Worm (Caenorhabditis elegans) whole organism, L4 larva: ENCODE data around the gene T26E4.9.
"Not testable (repeated sequence)": the region's sequence is repeated elsewhere in the genome, so short reads cannot be mapped to it uniquely, and the experiment has no call there.

Experiments used
- F10B5.3 ChIP-seq: sonication (generic microtip); optimal IDR thresholded peaks from 2 replicates; lab custom pipeline; 2016; ENCODE audit warnings: mild to moderate bottlenecking, missing genetic modification characterization, missing compliant biosample characterization
- F37D6.2 ChIP-seq: sonication (generic microtip); optimal IDR thresholded peaks from 2 replicates; lab custom pipeline; 2016; ENCODE audit warnings: mild to moderate bottlenecking, missing genetic modification characterization, missing compliant biosample characterization
- R02D3.7 ChIP-seq: fragments of 150-350 bp; sonication (generic microtip); optimal IDR thresholded peaks from 3 replicates; lab custom pipeline; 2014; ENCODE audit warnings: missing biosample characterization, missing genetic modification characterization
- ZK337.2 ChIP-seq: fragments of 200-800 bp; sonication (Bioruptor generic); IDR thresholded peaks from 2 replicates; pipeline ENCODE4 v1.3.6; 2022; ENCODE audit warnings: missing genetic modification reagents, missing genetic modification characterization, missing compliant biosample characterization
- aha-1 ChIP-seq: fragments of 150-350 bp; peaks from one replicate; lab custom pipeline; 2014; ENCODE audit warnings: missing biosample characterization, missing genetic modification characterization
- aly-2 ChIP-seq: sonication (generic microtip); optimal IDR thresholded peaks from 2 replicates; lab custom pipeline; 2018; ENCODE audit warnings: missing biosample characterization, missing genetic modification characterization
- ama-1 ChIP-seq: fragments of 150-350 bp; optimal IDR thresholded peaks from 2 replicates; lab custom pipeline; 2014; ENCODE audit warnings: inconsistent platforms, mixed read lengths
- arid-1 ChIP-seq: fragments of 200-800 bp; sonication (Bioruptor generic); conservative IDR thresholded peaks from 2 replicates; pipeline ENCODE4 v1.3.6; 2022; ENCODE audit warnings: missing genetic modification reagents, missing genetic modification characterization, missing compliant biosample characterization
- ceh-44 ChIP-seq: fragments of 200-800 bp; sonication (Bioruptor generic); IDR thresholded peaks from 2 replicates; pipeline ENCODE4 v1.3.6; 2022; ENCODE audit warnings: missing genetic modification reagents, missing genetic modification characterization, missing compliant biosample characterization
- ceh-82 ChIP-seq: sonication (generic microtip); optimal IDR thresholded peaks from 2 replicates; lab custom pipeline; 2017; ENCODE audit warnings: missing biosample characterization, missing genetic modification characterization
- ces-1 ChIP-seq: fragments of 150-350 bp; sonication (generic microtip); optimal IDR thresholded peaks from 4 replicates; lab custom pipeline; 2014; ENCODE audit warnings: missing biosample characterization, missing genetic modification reagents, missing genetic modification characterization
- daf-12 ChIP-seq: fragments of 150-350 bp; optimal IDR thresholded peaks from 2 replicates; lab custom pipeline; 2014; ENCODE audit warnings: missing biosample characterization, missing genetic modification reagents, missing genetic modification characterization
- daf-16 ChIP-seq, 3 experiments: sonication (generic microtip); optimal IDR thresholded peaks; 2 replicates each; lab custom pipeline; 2016 to 2017; ENCODE audit warnings: missing genetic modification characterization in 3 of 3, missing genetic modification reagents in 3 of 3, mild to moderate bottlenecking in 2 of 3, missing compliant biosample characterization in 2 of 3, missing biosample characterization in 1 of 3, moderate library complexity in 1 of 3
- dve-1 ChIP-seq: sonication (generic microtip); optimal IDR thresholded peaks from 2 replicates; lab custom pipeline; 2017; ENCODE audit warnings: antibody characterized with exemption, mild to moderate bottlenecking, missing genetic modification characterization, missing compliant biosample characterization; ENCODE audit not compliant: insufficient read depth
- egl-27 ChIP-seq: sonication (generic microtip); optimal IDR thresholded peaks from 3 replicates; lab custom pipeline; 2017; ENCODE audit warnings: missing biosample characterization, missing genetic modification reagents, missing genetic modification characterization
- egl-43 ChIP-seq: fragments of 200-800 bp; sonication (Bioruptor generic); IDR thresholded peaks from 2 replicates; pipeline ENCODE4 v1.3.6; 2022; ENCODE audit warnings: missing genetic modification reagents, missing genetic modification characterization, missing compliant biosample characterization
- fos-1 ChIP-seq: fragments of 150-350 bp; optimal IDR thresholded peaks from 2 replicates; lab custom pipeline; 2014; ENCODE audit warnings: missing biosample characterization, missing genetic modification characterization
- lin-1 ChIP-seq: fragments of 200-800 bp; sonication (Bioruptor generic); IDR thresholded peaks from 2 replicates; pipeline ENCODE4 v1.3.6; 2022; ENCODE audit warnings: missing genetic modification reagents, missing genetic modification characterization, missing compliant biosample characterization
- lin-13 ChIP-seq: fragments of 150-350 bp; optimal IDR thresholded peaks from 2 replicates; lab custom pipeline; 2014; ENCODE audit warnings: missing biosample characterization, missing genetic modification reagents, missing genetic modification characterization
- lin-38 ChIP-seq: fragments of 200-800 bp; sonication (Bioruptor generic); IDR thresholded peaks from 2 replicates; pipeline ENCODE4 v1.3.6; 2022; ENCODE audit warnings: missing genetic modification reagents, missing genetic modification characterization, missing compliant biosample characterization
- lir-3 ChIP-seq: sonication (generic microtip); optimal IDR thresholded peaks from 2 replicates; lab custom pipeline; 2016; ENCODE audit warnings: mild to moderate bottlenecking, missing genetic modification characterization, missing compliant biosample characterization
- mdt-29 ChIP-seq: fragments of 200-800 bp; sonication (Bioruptor generic); IDR thresholded peaks from 2 replicates; pipeline ENCODE4 v1.3.6; 2022; ENCODE audit warnings: missing genetic modification reagents, missing genetic modification characterization, missing compliant biosample characterization
- nhr-10 ChIP-seq: fragments of 150-350 bp; optimal IDR thresholded peaks from 2 replicates; lab custom pipeline; 2014; ENCODE audit warnings: missing biosample characterization, missing genetic modification characterization
- nhr-237 ChIP-seq: sonication (generic microtip); optimal IDR thresholded peaks from 2 replicates; lab custom pipeline; 2017; ENCODE audit warnings: missing biosample characterization, missing genetic modification characterization
- nhr-28 ChIP-seq: fragments of 150-350 bp; optimal IDR thresholded peaks from 2 replicates; lab custom pipeline; 2014; ENCODE audit warnings: missing biosample characterization, missing genetic modification characterization
- nhr-42 ChIP-seq: fragments of 200-800 bp; sonication (Bioruptor generic); IDR thresholded peaks from 2 replicates; pipeline ENCODE4 v1.3.6; 2022; ENCODE audit warnings: missing genetic modification characterization, missing compliant biosample characterization
- nhr-76 ChIP-seq: fragments of 150-350 bp; optimal IDR thresholded peaks from 2 replicates; lab custom pipeline; 2014; ENCODE audit warnings: missing biosample characterization, missing genetic modification characterization
- rbr-2 ChIP-seq: sonication (generic microtip); optimal IDR thresholded peaks from 2 replicates; lab custom pipeline; 2016; ENCODE audit warnings: missing genotype, missing genetic modification characterization, missing compliant biosample characterization
- saeg-2 ChIP-seq: fragments of 200-800 bp; sonication (Bioruptor generic); IDR thresholded peaks from 2 replicates; pipeline ENCODE4 v1.3.6; 2022; ENCODE audit warnings: missing genetic modification reagents, missing genetic modification characterization, missing compliant biosample characterization
- set-16 ChIP-seq: fragments of 200-800 bp; sonication (Bioruptor generic); IDR thresholded peaks from 2 replicates; pipeline ENCODE4 v1.3.6; 2022; ENCODE audit warnings: missing genetic modification reagents, missing genetic modification characterization, missing compliant biosample characterization
- skn-1 ChIP-seq: fragments of 150-350 bp; optimal IDR thresholded peaks from 2 replicates; lab custom pipeline; 2014; ENCODE audit warnings: missing biosample characterization, missing genetic modification characterization
- snpc-4 ChIP-seq: fragments of 150-350 bp; optimal IDR thresholded peaks from 2 replicates; lab custom pipeline; 2014; ENCODE audit warnings: missing biosample characterization, missing genetic modification characterization
- unc-39 ChIP-seq: sonication (generic microtip); optimal IDR thresholded peaks from 2 replicates; lab custom pipeline; 2017; ENCODE audit warnings: missing biosample characterization, missing genetic modification characterization
- unc-62 ChIP-seq, 3 experiments: fragments of 150-350 bp in 1 of 3; sonication (generic microtip); optimal IDR thresholded peaks in 2 of 3; peaks in 1 of 3; 1 replicate in 1 of 3; 2 replicates in 2 of 3; lab custom pipeline; 2014 to 2017; ENCODE audit warnings: missing biosample characterization in 3 of 3, missing genetic modification characterization in 3 of 3, missing genetic modification reagents in 3 of 3, missing genotype in 1 of 3
- zip-11 ChIP-seq: fragments of 200-800 bp; sonication (Bioruptor generic); IDR thresholded peaks from 2 replicates; pipeline ENCODE4 v1.3.6; 2022; ENCODE audit warnings: missing genetic modification characterization, missing compliant biosample characterization

T26E4.9 gene

DNA sequence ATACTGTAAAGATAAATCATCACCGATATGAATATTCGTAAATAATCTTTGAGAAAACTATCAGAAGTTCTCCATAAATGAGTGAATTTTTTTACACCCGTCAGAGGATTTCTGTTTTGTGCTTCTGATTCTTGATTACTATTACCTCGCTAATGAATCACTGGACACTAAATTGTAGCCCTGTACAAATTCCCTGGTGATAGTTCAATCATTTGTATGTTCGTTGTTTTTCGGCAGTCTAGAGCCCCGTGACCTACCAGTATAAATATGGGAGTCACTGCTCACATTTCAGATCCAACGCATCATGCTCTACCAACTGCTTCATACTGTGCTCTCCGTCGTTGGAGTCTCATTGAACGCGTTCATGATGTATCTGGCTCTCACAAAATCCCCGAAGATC, 556 bp upstream of the T26E4.9 start, which contains the start of gene srd-27:
srd-27 (plus strand) TSS at position 301 of the 400 bp plus-strand sequence.
- not testable (repeated sequence) for TF ChIP-seq saeg-2 (GFP tag; lab: Robert Waterston, UW); fos-1 (tag; lab: Kevin White, UChicago); F10B5.3

DNA sequence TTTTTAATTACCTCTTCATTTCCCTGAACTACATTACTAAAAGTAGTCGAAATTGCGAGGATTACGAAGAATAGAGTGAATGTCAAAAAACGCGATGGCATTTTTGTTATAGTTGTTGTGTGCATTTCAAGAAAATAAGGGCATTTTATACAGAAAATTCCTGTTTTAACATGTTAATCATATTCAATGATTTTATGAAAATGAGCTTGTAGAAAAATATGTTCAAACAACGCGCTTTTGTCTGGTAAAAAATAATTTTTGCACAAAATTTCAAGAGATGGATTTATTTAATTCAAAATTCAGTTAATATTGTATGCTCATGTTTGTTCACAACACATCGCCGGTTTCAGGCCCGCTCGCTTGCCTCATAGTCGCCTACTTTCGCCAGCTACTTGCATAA, 4.4 kb downstream of the T26E4.9 start, which contains the start of gene T26E4.10:
T26E4.10 (minus strand) TSS at position 101 of the 400 bp plus-strand sequence.
- no peak for TF ChIP-seq ceh-82
- peak in 1 of 2 experiments; percentile 49 for TF ChIP-seq unc-62 (GFP tag; optimal IDR thresholded peaks at IDR 0.05 in 1 of 2; lab: Kevin White, UChicago)
- TF ChIP-seq unc-62 (tag; optimal IDR thresholded peaks at IDR 0.05; lab: Kevin White, UChicago) = no peak

DNA sequence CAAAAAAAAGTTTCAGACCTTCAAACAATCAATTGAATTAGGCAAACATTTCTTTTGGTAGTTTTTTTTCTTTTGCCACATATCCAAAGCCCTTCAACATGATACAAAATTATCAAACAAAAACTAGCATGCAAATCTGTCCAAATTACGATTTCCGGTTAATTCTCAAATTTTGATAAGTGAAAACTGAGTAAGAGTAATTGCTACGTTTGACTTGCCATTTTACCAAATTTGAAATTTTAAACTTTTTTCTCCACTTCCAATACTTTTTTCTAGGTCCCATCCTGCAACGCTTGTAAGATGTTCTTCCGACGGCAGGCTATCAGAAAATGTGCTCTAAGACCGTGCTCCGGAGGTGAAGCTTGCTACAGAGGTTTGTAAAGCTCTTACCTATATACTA, 6.4 kb downstream of the T26E4.9 start, which contains the start of gene nhr-223:
nhr-223 (plus strand) TSS at position 301 of the 400 bp plus-strand sequence.
- TF ChIP-seq arid-1 (GFP tag; lab: Robert Waterston, UW) (no peak), unc-62 (GFP tag; optimal IDR thresholded peaks at IDR 0.05 in 1 of 2; lab: Kevin White, UChicago) (peak in 1 of 2 experiments; percentile 78), unc-62 (tag; optimal IDR thresholded peaks at IDR 0.05; lab: Kevin White, UChicago) (no peak)
- TF ChIP-seq, all 104 proteins: peak for 1

DNA sequence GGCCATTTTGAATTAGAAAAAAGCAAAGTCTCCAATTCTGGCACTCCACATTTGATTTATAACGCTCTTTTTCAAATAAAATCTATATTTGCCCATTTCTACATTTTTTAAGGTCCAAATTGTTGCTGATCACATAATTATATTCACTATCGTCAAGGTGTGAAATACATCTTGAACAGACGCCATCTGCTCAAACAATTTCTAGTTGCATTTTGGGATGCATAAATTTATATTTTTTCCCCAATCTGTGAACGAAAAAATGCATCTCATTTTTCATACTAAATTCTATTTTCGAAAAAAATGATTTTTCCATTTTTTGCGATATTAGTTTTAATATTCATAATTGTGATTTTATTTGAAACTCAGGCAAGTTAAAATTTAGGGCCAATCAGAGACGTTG, 9.3 kb downstream of the T26E4.9 start, which contains the start of gene T26E4.7:
T26E4.7 (plus strand) TSS at position 301 of the 400 bp plus-strand sequence.
- TF ChIP-seq lir-3 (tag; lab: Kevin White, UChicago) (no peak), lin-13 (no peak), nhr-76 (tag; lab: Kevin White, UChicago) (no peak), ceh-44 (GFP tag; lab: Robert Waterston, UW) (no peak), nhr-42 (GFP tag; lab: Robert Waterston, UW) (no peak), set-16 (GFP tag; lab: Robert Waterston, UW) (no peak), ZK337.2 (GFP tag; lab: Robert Waterston, UW) (no peak), nhr-10 (tag; lab: Kevin White, UChicago) (no peak), rbr-2 (no peak), R02D3.7 (no peak), skn-1 (tag; lab: Kevin White, UChicago) (no peak), unc-62 (GFP tag; optimal IDR thresholded peaks at IDR 0.05 in 1 of 2; lab: Kevin White, UChicago) (no peak), unc-62 (tag; optimal IDR thresholded peaks at IDR 0.05; lab: Kevin White, UChicago) (no peak)

DNA sequence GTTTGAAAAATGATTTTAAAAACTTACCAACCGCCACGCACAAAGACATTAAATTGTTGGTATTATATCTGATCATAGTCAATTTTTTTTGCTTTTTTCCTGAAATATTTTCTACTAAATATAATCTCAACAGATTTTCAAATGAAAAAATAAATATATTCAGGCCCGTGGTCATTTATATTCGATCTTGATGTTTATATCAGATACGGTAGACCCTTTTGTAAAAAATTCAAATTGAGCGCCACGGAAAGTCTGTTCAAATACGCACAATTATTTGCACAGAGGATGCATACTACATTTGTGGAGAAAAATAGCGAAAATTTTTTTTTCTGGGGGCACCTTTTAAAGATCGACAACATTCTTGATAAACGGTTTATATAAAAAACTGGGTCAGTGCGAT, 10.1 kb downstream of the T26E4.9 start, which contains the start of gene T26E4.4:
T26E4.4 (minus strand) TSS at position 101 of the 400 bp plus-strand sequence.
- TF ChIP-seq ama-1 (no peak), aha-1 (tag; lab: Kevin White, UChicago) (peak; percentile 12)

DNA sequence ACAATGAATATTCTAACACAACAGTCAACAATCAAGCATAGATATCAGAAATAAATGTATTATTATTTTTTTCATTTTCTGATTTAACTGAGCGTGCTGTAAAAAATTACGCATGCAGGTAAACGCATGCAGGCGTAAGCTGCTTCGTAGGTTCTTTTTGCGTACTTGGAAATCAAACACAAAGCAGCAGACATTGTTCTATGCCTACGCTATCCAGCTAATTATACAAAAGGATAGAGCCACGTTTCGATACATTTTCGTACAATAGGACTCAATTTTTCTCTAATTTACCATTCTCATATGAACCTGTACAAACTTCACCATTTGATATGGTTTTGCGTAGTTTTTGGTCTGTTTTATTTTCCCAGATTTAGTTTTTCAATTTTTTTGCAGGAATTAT, 20.0 kb downstream of the T26E4.9 start, which contains the start of gene T26E4.3:
T26E4.3 (plus strand) TSS at position 301 of the 400 bp plus-strand sequence.
- TF ChIP-seq nhr-237 = no peak
- TF ChIP-seq nhr-28 (tag; lab: Kevin White, UChicago) = no peak
- TF ChIP-seq arid-1 (GFP tag; lab: Robert Waterston, UW) = no peak
- TF ChIP-seq F37D6.2 = no peak
- no peak for TF ChIP-seq ces-1 (GFP tag; lab: Kevin White, UChicago)
- no peak for TF ChIP-seq mdt-29 (GFP tag; lab: Robert Waterston, UW)
- TF ChIP-seq aly-2 (tag; lab: Kevin White, UChicago) = no peak
- TF ChIP-seq rbr-2 = no peak

DNA sequence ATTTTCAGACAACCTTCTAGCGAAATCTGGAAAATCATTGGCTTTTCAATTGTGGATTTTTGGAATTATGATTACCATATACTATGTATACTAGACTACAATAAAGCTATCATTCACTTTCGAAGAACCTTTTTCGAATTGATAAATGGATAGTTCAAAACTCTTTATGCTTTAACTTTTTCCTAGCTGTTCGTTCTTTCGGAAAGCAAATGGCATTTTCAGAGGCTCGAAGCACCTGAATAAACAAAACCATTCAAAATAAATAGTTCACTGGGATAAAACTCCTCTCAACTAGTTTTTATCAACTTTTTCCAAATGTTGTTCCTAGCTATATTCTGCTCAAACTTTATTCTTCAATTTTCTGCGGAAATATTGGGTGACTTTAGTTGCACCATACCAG, 21.4 kb downstream of the T26E4.9 start, which contains the start of gene T26E4.2:
T26E4.2 (plus strand) TSS at position 301 of the 400 bp plus-strand sequence.
- TF ChIP-seq F10B5.3 = no peak
- TF ChIP-seq zip-11 (GFP tag; lab: Robert Waterston, UW) = no peak
- TF ChIP-seq lin-1 (GFP tag; lab: Robert Waterston, UW) = no peak
- no peak for TF ChIP-seq snpc-4 (tag; lab: Kevin White, UChicago)
- no peak for TF ChIP-seq skn-1 (tag; lab: Kevin White, UChicago)
- no peak for TF ChIP-seq lir-3 (tag; lab: Kevin White, UChicago)
- TF ChIP-seq lin-38 (GFP tag; lab: Robert Waterston, UW) = no peak
- no peak for TF ChIP-seq egl-43 (GFP tag; lab: Robert Waterston, UW)
- no peak for TF ChIP-seq daf-12
- TF ChIP-seq unc-39 = no peak
- TF ChIP-seq ces-1 (GFP tag; lab: Kevin White, UChicago) = no peak
- no peak for TF ChIP-seq egl-27 (tag; lab: Kevin White, UChicago)
- no peak for TF ChIP-seq nhr-10 (tag; lab: Kevin White, UChicago)
- TF ChIP-seq nhr-76 (tag; lab: Kevin White, UChicago) = no peak
- no peak for TF ChIP-seq daf-16 (GFP tag; optimal IDR thresholded peaks at IDR 0.05; lab: Kevin White, UChicago)
- TF ChIP-seq daf-16 (tag; optimal IDR thresholded peaks at IDR 0.05; lab: Kevin White, UChicago) = no peak
- no peak for TF ChIP-seq dve-1
- TF ChIP-seq, all 104 proteins: peak for 0
